Fruit fly (Drosophila melanogaster) whole organism, prepupa: Measurements from ENCODE around the gene CG13460.

Experiments used
- CG6854 ChIP-seq: fragments of 200-800 bp; sonication (Bioruptor generic); optimal IDR thresholded peaks from 2 replicates; lab custom pipeline; 2017; ENCODE audit warnings: missing biosample characterization, mild to moderate bottlenecking, missing genetic modification characterization
- CG9139 ChIP-seq: fragments of 200-800 bp; sonication (Bioruptor generic); optimal IDR thresholded peaks from 3 replicates; lab custom pipeline; 2017; ENCODE audit warnings: missing biosample characterization, mild to moderate bottlenecking, missing genetic modification characterization
- Hr4 ChIP-seq: fragments of 200-800 bp; sonication (Bioruptor generic); optimal IDR thresholded peaks from 3 replicates; lab custom pipeline; 2016; ENCODE audit warnings: missing biosample characterization, missing genetic modification characterization
- Lpt ChIP-seq: fragments of 200-800 bp; sonication (Bioruptor generic); optimal IDR thresholded peaks from 3 replicates; lab custom pipeline; 2016; ENCODE audit warnings: missing biosample characterization, missing genetic modification characterization

DNA sequence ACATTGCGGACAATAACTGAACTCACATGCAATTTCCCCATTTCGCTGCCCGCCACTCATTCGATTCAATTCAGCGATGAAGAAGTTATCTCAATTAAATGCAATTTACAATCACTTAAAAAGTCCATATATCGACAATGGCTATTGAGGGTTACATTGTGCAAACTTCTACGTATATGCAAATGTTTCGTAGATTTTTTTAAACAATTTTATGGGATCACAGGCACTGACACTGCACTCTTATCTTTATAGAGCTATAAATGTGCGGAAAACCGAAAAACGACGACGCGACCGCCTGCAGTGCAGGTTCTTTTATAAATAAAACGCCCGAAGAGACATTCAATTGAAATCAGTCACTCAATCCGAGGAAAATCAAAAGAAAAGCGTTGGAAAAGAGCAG lies 26.8 kb upstream of the CG13460 start:
- TF ChIP-seq CG6854 (GFP tag; lab: Kevin White, UChicago) (no peak), Hr4 (GFP tag; lab: Kevin White, UChicago) (no peak), CG9139 (GFP tag; lab: Kevin White, UChicago) (no peak), Lpt (GFP tag; lab: Kevin White, UChicago) (no peak)
